Worm (Caenorhabditis elegans) whole organism, L4 larva: ENCODE measurements around the gene snpc-1.1.

Source experiments
- F10B5.3 ChIP-seq: sonication (generic microtip); optimal IDR thresholded peaks from 2 replicates; lab custom pipeline; 2016; ENCODE audit warnings: mild to moderate bottlenecking, missing genetic modification characterization, missing compliant biosample characterization
- ceh-82 ChIP-seq: sonication (generic microtip); optimal IDR thresholded peaks from 2 replicates; lab custom pipeline; 2017; ENCODE audit warnings: missing biosample characterization, missing genetic modification characterization
- gei-8 ChIP-seq: fragments of 200-800 bp; sonication (Bioruptor generic); optimal IDR thresholded peaks from 2 replicates; lab custom pipeline; 2018; ENCODE audit warnings: mild to moderate bottlenecking, missing genetic modification characterization, missing compliant biosample characterization
- hmg-1.1 ChIP-seq: fragments of 200-800 bp; sonication (Bioruptor generic); IDR thresholded peaks from 2 replicates; pipeline ENCODE4 v1.3.6; 2022; ENCODE audit warnings: missing genetic modification reagents, missing genetic modification characterization, missing compliant biosample characterization
- nhr-11 ChIP-seq: fragments of 150-350 bp; optimal IDR thresholded peaks from 2 replicates; lab custom pipeline; 2014; ENCODE audit warnings: missing biosample characterization, missing genetic modification characterization
- nhr-41 ChIP-seq: fragments of 200-800 bp; sonication (Bioruptor generic); IDR thresholded peaks from 2 replicates; pipeline ENCODE4 v1.3.6; 2022; ENCODE audit warnings: missing genetic modification reagents, missing genetic modification characterization, missing compliant biosample characterization
- nhr-6 ChIP-seq: fragments of 150-350 bp; optimal IDR thresholded peaks from 2 replicates; lab custom pipeline; 2014; ENCODE audit warnings: missing biosample characterization, missing genetic modification characterization
- nhr-76 ChIP-seq: fragments of 150-350 bp; optimal IDR thresholded peaks from 2 replicates; lab custom pipeline; 2014; ENCODE audit warnings: missing biosample characterization, missing genetic modification characterization
- unc-62 ChIP-seq, 3 experiments: fragments of 150-350 bp in 1 of 3; sonication (generic microtip); optimal IDR thresholded peaks in 2 of 3; peaks in 1 of 3; 1 replicate in 1 of 3; 2 replicates in 2 of 3; lab custom pipeline; 2014 to 2017; ENCODE audit warnings: missing biosample characterization in 3 of 3, missing genetic modification characterization in 3 of 3, missing genetic modification reagents in 3 of 3, missing genotype in 1 of 3
- ztf-11 ChIP-seq: fragments of 150-350 bp; optimal IDR thresholded peaks from 2 replicates; lab custom pipeline; 2014; ENCODE audit warnings: missing biosample characterization, missing genetic modification characterization

ce11 chrII:7763569-7763968 lies 17.5 kb downstream of the snpc-1.1 start, which contains the start of gene B0228.9:
- no peak for TF ChIP-seq hmg-1.1 (GFP tag; lab: Robert Waterston, UW)
- TF ChIP-seq ceh-82, result no peak
- no peak for TF ChIP-seq unc-62 (GFP tag; optimal IDR thresholded peaks at IDR 0.05 in 1 of 2; lab: Kevin White, UChicago)
- no peak for TF ChIP-seq unc-62 (tag; optimal IDR thresholded peaks at IDR 0.05; lab: Kevin White, UChicago)
- no peak for TF ChIP-seq F10B5.3 (tag; lab: Kevin White, UChicago)
- no peak for TF ChIP-seq nhr-41 (GFP tag; lab: Robert Waterston, UW)
- no peak for TF ChIP-seq nhr-11 (tag; lab: Kevin White, UChicago)
- TF ChIP-seq ztf-11 (tag; lab: Kevin White, UChicago), result no peak
- no peak for TF ChIP-seq nhr-6 (tag; lab: Kevin White, UChicago)
- no peak for TF ChIP-seq nhr-76 (tag; lab: Kevin White, UChicago)
- TF ChIP-seq gei-8 (GFP tag; lab: Kevin White, UChicago), result no peak
